Fruit fly (Drosophila melanogaster) whole organism, embryonic: ENCODE measurements around the gene IFT54.

Experiments
- Aef1 ChIP-seq: fragments of 200-800 bp; sonication (Bioruptor generic); IDR thresholded peaks from 3 replicates; pipeline ENCODE4 v1.3.6; 2022; ENCODE audit warnings: missing biosample characterization, missing genetic modification characterization
- B-H2 ChIP-seq: fragments of 200-800 bp; sonication (Bioruptor generic); optimal IDR thresholded peaks from 2 replicates; lab custom pipeline; 2018; ENCODE audit warnings: missing biosample characterization, mild to moderate bottlenecking, missing genetic modification characterization
- Blimp-1 ChIP-seq: fragments of 200-800 bp; sonication (Bioruptor generic); optimal IDR thresholded peaks from 3 replicates; lab custom pipeline; 2018; ENCODE audit warnings: missing biosample characterization, missing genetic modification characterization, mild to moderate bottlenecking, moderate library complexity, missing genetic modification reagents
- CG10654 ChIP-seq: fragments of 200-800 bp; sonication (Bioruptor generic); optimal IDR thresholded peaks from 2 replicates; lab custom pipeline; 2016; ENCODE audit warnings: missing biosample characterization, missing genetic modification characterization
- CG11247 ChIP-seq: fragments of 200-800 bp; sonication (Bioruptor generic); IDR thresholded peaks from 2 replicates; pipeline ENCODE4 v1.3.6; 2022; ENCODE audit warnings: missing biosample characterization, missing genetic modification characterization
- CG11456 ChIP-seq: fragments of 200-800 bp; sonication (Bioruptor generic); IDR thresholded peaks from 3 replicates; pipeline ENCODE4 v1.3.6; 2022; ENCODE audit warnings: missing biosample characterization, missing genetic modification characterization
- CG12071 ChIP-seq: fragments of 200-800 bp; sonication (Bioruptor generic); optimal IDR thresholded peaks from 3 replicates; lab custom pipeline; 2018; ENCODE audit warnings: missing biosample characterization, mild to moderate bottlenecking, missing genetic modification characterization
- CG13123 ChIP-seq: fragments of 200-800 bp; sonication (Bioruptor generic); optimal IDR thresholded peaks from 2 replicates; lab custom pipeline; 2016; ENCODE audit warnings: missing biosample characterization, missing genetic modification characterization
- CG14441 ChIP-seq: fragments of 200-800 bp; sonication (Bioruptor generic); IDR thresholded peaks from 2 replicates; pipeline ENCODE4 v1.3.6; 2022; ENCODE audit warnings: missing biosample characterization, missing genetic modification characterization
- CG15514 ChIP-seq: fragments of 200-800 bp; sonication (Bioruptor generic); optimal IDR thresholded peaks from 3 replicates; lab custom pipeline; 2017; ENCODE audit warnings: missing biosample characterization, missing genetic modification characterization, mild to moderate bottlenecking, moderate library complexity, missing genetic modification reagents
- CG16813 ChIP-seq: fragments of 200-800 bp; sonication (Bioruptor generic); IDR thresholded peaks from 3 replicates; pipeline ENCODE4 v1.3.6; 2022; ENCODE audit warnings: missing biosample characterization, missing genetic modification characterization; ENCODE audit not compliant: partially characterized antibody
- CG17829 ChIP-seq: fragments of 200-800 bp; optimal IDR thresholded peaks from 2 replicates; lab custom pipeline; 2019; ENCODE audit warnings: missing biosample characterization, mild to moderate bottlenecking, missing genetic modification characterization, moderate library complexity
- CG18011 ChIP-seq: fragments of 200-800 bp; sonication (Bioruptor generic); optimal IDR thresholded peaks from 2 replicates; lab custom pipeline; 2017; ENCODE audit warnings: missing biosample characterization, missing genetic modification characterization, mild to moderate bottlenecking, moderate library complexity, missing genotype
- CG2678 ChIP-seq: fragments of 200-800 bp; sonication (Bioruptor generic); optimal IDR thresholded peaks from 3 replicates; lab custom pipeline; 2019; ENCODE audit warnings: missing biosample characterization, mild to moderate bottlenecking, missing genetic modification characterization, moderate library complexity
- CG3838 ChIP-seq: fragments of 200-800 bp; sonication (Bioruptor generic); optimal IDR thresholded peaks from 3 replicates; lab custom pipeline; 2016; ENCODE audit warnings: missing biosample characterization, missing genetic modification characterization
- CG3847 ChIP-seq: fragments of 200-800 bp; sonication (Bioruptor generic); IDR thresholded peaks from 2 replicates; pipeline ENCODE4 v1.3.6; 2022; ENCODE audit warnings: missing biosample characterization, missing genetic modification characterization
- CG7556 ChIP-seq: fragments of 200-800 bp; sonication (Bioruptor generic); optimal IDR thresholded peaks from 2 replicates; lab custom pipeline; 2017; ENCODE audit warnings: missing biosample characterization, mild to moderate bottlenecking, missing genetic modification characterization
- CG8359 ChIP-seq: fragments of 200-800 bp; sonication (Bioruptor generic); optimal IDR thresholded peaks from 2 replicates; lab custom pipeline; 2017; ENCODE audit warnings: missing biosample characterization, mild to moderate bottlenecking, missing genetic modification characterization, borderline replicate concordance
- CG8765 ChIP-seq: fragments of 200-800 bp; sonication (Bioruptor generic); IDR thresholded peaks from 2 replicates; pipeline ENCODE4 v1.3.6; 2022; ENCODE audit warnings: missing biosample characterization, missing genetic modification characterization
- CTCF ChIP-seq: fragments of 200-800 bp; sonication (Bioruptor generic); optimal IDR thresholded peaks from 2 replicates; lab custom pipeline; 2017; ENCODE audit warnings: missing biosample characterization, mild to moderate bottlenecking, missing genetic modification characterization, moderate library complexity
- E2f1 ChIP-seq: fragments of 200-800 bp; sonication (Bioruptor generic); IDR thresholded peaks from 2 replicates; pipeline ENCODE4 v1.3.6; 2022; ENCODE audit warnings: missing biosample characterization, missing genetic modification characterization
- HmgZ ChIP-seq: fragments of 200-800 bp; sonication (Bioruptor generic); optimal IDR thresholded peaks from 2 replicates; lab custom pipeline; 2018; ENCODE audit warnings: missing biosample characterization, mild to moderate bottlenecking, missing genetic modification characterization
- Hmx ChIP-seq: fragments of 200-800 bp; sonication (Bioruptor generic); optimal IDR thresholded peaks from 2 replicates; lab custom pipeline; 2016; ENCODE audit warnings: missing biosample characterization, missing genetic modification characterization
- PHDP ChIP-seq: fragments of 200-800 bp; sonication (Bioruptor generic); optimal IDR thresholded peaks from 3 replicates; lab custom pipeline; 2018; ENCODE audit warnings: missing biosample characterization, mild to moderate bottlenecking, missing genetic modification characterization, moderate library complexity
- Pdp1 ChIP-seq, 2 experiments: fragments of 200-800 bp; sonication (Bioruptor generic); optimal IDR thresholded peaks; 3 replicates each; lab custom pipeline; 2016; ENCODE audit warnings: missing biosample characterization in 2 of 2, missing genetic modification characterization in 2 of 2, mild to moderate bottlenecking in 1 of 2, moderate library complexity in 1 of 2
- Taf1 ChIP-seq: fragments of 200-800 bp; sonication (Bioruptor generic); IDR thresholded peaks from 2 replicates; pipeline ENCODE4 v1.3.6; 2022; ENCODE audit warnings: missing biosample characterization, missing genetic modification characterization
- Xrp1 ChIP-seq: fragments of 200-800 bp; sonication (Bioruptor generic); IDR thresholded peaks from 2 replicates; pipeline ENCODE4 v1.3.6; 2022; ENCODE audit warnings: missing biosample characterization, missing genetic modification characterization
- YL-1 ChIP-seq: fragments of 200-800 bp; sonication (Bioruptor generic); optimal IDR thresholded peaks from 3 replicates; lab custom pipeline; 2017; ENCODE audit warnings: missing biosample characterization, mild to moderate bottlenecking, missing genetic modification characterization
- ab ChIP-seq: fragments of 200-800 bp; sonication (Bioruptor generic); optimal IDR thresholded peaks from 2 replicates; lab custom pipeline; 2016; ENCODE audit warnings: missing biosample characterization, missing genetic modification characterization
- ara ChIP-seq: fragments of 200-800 bp; sonication (Bioruptor generic); IDR thresholded peaks from 2 replicates; pipeline ENCODE4 v1.3.6; 2022; ENCODE audit warnings: missing biosample characterization, missing genetic modification characterization
- crc ChIP-seq: fragments of 200-800 bp; sonication (Bioruptor generic); optimal IDR thresholded peaks from 2 replicates; lab custom pipeline; 2016; ENCODE audit warnings: missing biosample characterization, missing genetic modification characterization
- crp ChIP-seq, 2 experiments: fragments of 200-800 bp; sonication (Bioruptor generic); optimal IDR thresholded peaks; 2 replicates in 1 of 2; 3 replicates in 1 of 2; lab custom pipeline; 2017; ENCODE audit warnings: missing biosample characterization in 2 of 2, missing genetic modification characterization in 2 of 2, mild to moderate bottlenecking in 1 of 2, moderate library complexity in 1 of 2
- danr ChIP-seq: fragments of 200-800 bp; sonication (Bioruptor generic); IDR thresholded peaks from 2 replicates; pipeline ENCODE4 v1.3.6; 2022; ENCODE audit warnings: missing biosample characterization, missing genetic modification characterization
- grn ChIP-seq: fragments of 200-800 bp; sonication (Bioruptor generic); optimal IDR thresholded peaks from 3 replicates; lab custom pipeline; 2017; ENCODE audit warnings: missing biosample characterization, missing genetic modification characterization
- gro ChIP-seq: fragments of 200-800 bp; sonication (Bioruptor generic); optimal IDR thresholded peaks from 2 replicates; lab custom pipeline; 2016; ENCODE audit warnings: missing biosample characterization, missing genetic modification characterization
- gt ChIP-seq: fragments of 200-800 bp; sonication (Bioruptor generic); IDR thresholded peaks from 2 replicates; pipeline ENCODE4 v1.3.6; 2022; ENCODE audit warnings: missing biosample characterization, missing genetic modification characterization
- hth ChIP-seq: fragments of >200 bp; optimal IDR thresholded peaks from 2 replicates; lab custom pipeline; 2017; ENCODE audit warnings: inconsistent platforms
- inv ChIP-seq: fragments of 200-800 bp; sonication (Bioruptor generic); IDR thresholded peaks from 2 replicates; pipeline ENCODE4 v1.3.6; 2022; ENCODE audit warnings: missing biosample characterization, missing genetic modification characterization; ENCODE audit not compliant: partially characterized antibody
- ken ChIP-seq: fragments of 200-800 bp; sonication (Bioruptor generic); IDR thresholded peaks from 3 replicates; pipeline ENCODE4 v1.3.6; 2022; ENCODE audit warnings: missing biosample characterization, missing genetic modification characterization
- lab ChIP-seq: fragments of 200-800 bp; sonication (Bioruptor generic); optimal IDR thresholded peaks from 3 replicates; lab custom pipeline; 2017; ENCODE audit warnings: missing biosample characterization, missing genetic modification characterization, mild to moderate bottlenecking, moderate library complexity, missing genetic modification reagents
- pho ChIP-seq: fragments of 200-800 bp; sonication (Bioruptor generic); optimal IDR thresholded peaks from 2 replicates; lab custom pipeline; 2016; ENCODE audit warnings: missing biosample characterization, missing genetic modification characterization
- phol ChIP-seq: fragments of 200-800 bp; sonication (Bioruptor generic); optimal IDR thresholded peaks from 3 replicates; lab custom pipeline; 2018; ENCODE audit warnings: missing biosample characterization, mild to moderate bottlenecking, missing genetic modification characterization, moderate library complexity
- row ChIP-seq: fragments of 200-800 bp; sonication (Bioruptor generic); IDR thresholded peaks from 3 replicates; pipeline ENCODE4 v1.3.6; 2022; ENCODE audit warnings: missing biosample characterization, missing genetic modification characterization
- run ChIP-seq: fragments of 200-800 bp; sonication (Bioruptor generic); optimal IDR thresholded peaks from 3 replicates; lab custom pipeline; 2018; ENCODE audit warnings: missing biosample characterization, mild to moderate bottlenecking, missing genetic modification characterization
- sd ChIP-seq: fragments of 200-800 bp; sonication (Bioruptor generic); optimal IDR thresholded peaks from 3 replicates; lab custom pipeline; 2018; ENCODE audit warnings: missing biosample characterization, mild to moderate bottlenecking, missing genetic modification characterization, moderate library complexity
- sima ChIP-seq: fragments of 200-800 bp; sonication (Bioruptor generic); optimal IDR thresholded peaks from 2 replicates; lab custom pipeline; 2016; ENCODE audit warnings: missing biosample characterization, missing genetic modification characterization
- ssp ChIP-seq: fragments of 200-800 bp; sonication (Bioruptor generic); IDR thresholded peaks from 2 replicates; pipeline ENCODE4 v1.3.6; 2022; ENCODE audit warnings: missing biosample characterization, missing genetic modification characterization
- ttk ChIP-seq: fragments of 200-800 bp; sonication (Bioruptor generic); IDR thresholded peaks from 2 replicates; pipeline ENCODE4 v2.1.2; 2022; ENCODE audit warnings: missing biosample characterization, missing genetic modification characterization
- tup ChIP-seq: fragments of 200-800 bp; sonication (Bioruptor generic); optimal IDR thresholded peaks from 2 replicates; lab custom pipeline; 2016; ENCODE audit warnings: missing biosample characterization, mild to moderate bottlenecking, missing genetic modification characterization, moderate library complexity
- zf30C ChIP-seq: fragments of 200-800 bp; sonication (Bioruptor generic); optimal IDR thresholded peaks from 3 replicates; lab custom pipeline; 2018; ENCODE audit warnings: missing biosample characterization, mild to moderate bottlenecking, missing genetic modification characterization

The IFT54 gene

dm6 chr3R:14346838-14347745 is 44.9 kb downstream of the IFT54 start (continued):
- TF ChIP-seq ttk (GFP tag; lab: Robert Waterston, UW) = no peak
- TF ChIP-seq CTCF (GFP tag; lab: Kevin White, UChicago) = peak; percentile 5
- peak; percentile 56; the same call in 2 of the 3 replicates for TF ChIP-seq row
- no peak for TF ChIP-seq crc (GFP tag; lab: Kevin White, UChicago)
- TF ChIP-seq grn (GFP tag; lab: Kevin White, UChicago) = no peak
- TF ChIP-seq CG13123 (GFP tag; lab: Kevin White, UChicago) = peak; percentile 8
- no peak for TF ChIP-seq gt
- 0 out of 3 replicates have a peak, but pooled peaks have one; percentile 49 for TF ChIP-seq CG11456 (GFP tag; lab: Robert Waterston, UW)
- TF ChIP-seq Aef1 (GFP tag; lab: Robert Waterston, UW) = peak; percentile 24; the same call in 1 of the 3 replicates
- TF ChIP-seq ara (GFP tag; lab: Robert Waterston, UW) = no peak
- peak; percentile 37 to 38 for TF ChIP-seq Pdp1 (GFP tag; optimal IDR thresholded peaks at IDR 0.05; lab: Kevin White, UChicago)
- TF ChIP-seq CG10654 (GFP tag; lab: Kevin White, UChicago) = peak; percentile 21
- TF ChIP-seq CG2678 (tag; lab: Kevin White, UChicago) = peak; percentile 77
- TF ChIP-seq hth = no peak
- peak; percentile 54 for TF ChIP-seq CG15514 (GFP tag; lab: Kevin White, UChicago)
- peak; percentile 40 for TF ChIP-seq CG18011
- TF ChIP-seq B-H2 (GFP tag; lab: Kevin White, UChicago) = no peak
- TF ChIP-seq pho (GFP tag; lab: Kevin White, UChicago) = no peak
- TF ChIP-seq zf30C (GFP tag; lab: Kevin White, UChicago) = no peak
- peak; percentile 15 for TF ChIP-seq HmgZ (tag; lab: Kevin White, UChicago)
- TF ChIP-seq tup (GFP tag; lab: Kevin White, UChicago) = no peak
- peak; percentile 64 for TF ChIP-seq PHDP (tag; lab: Kevin White, UChicago)
- TF ChIP-seq ab (GFP tag; lab: Kevin White, UChicago) = no peak
- TF ChIP-seq CG12071 (GFP tag; lab: Kevin White, UChicago) = no peak
- peak; percentile 66 for TF ChIP-seq phol (tag; lab: Kevin White, UChicago)
- peak; percentile 10 for TF ChIP-seq run (tag; lab: Kevin White, UChicago)
- TF ChIP-seq inv (GFP tag; lab: Robert Waterston, UW) = no peak
- TF ChIP-seq YL-1 = no peak
- TF ChIP-seq ken (GFP tag; lab: Robert Waterston, UW) = no peak
- TF ChIP-seq, all 482 proteins: peak for 215

dm6 chr3R:14348480-14348879 is 46.3 kb downstream of the IFT54 start:
- no peak for TF ChIP-seq CG12071 (GFP tag; lab: Kevin White, UChicago)
- TF ChIP-seq gro (GFP tag; lab: Kevin White, UChicago) = no peak
- no peak for TF ChIP-seq CG3847 (GFP tag; lab: Robert Waterston, UW)
- peak; percentile 40 for TF ChIP-seq sd (tag; lab: Kevin White, UChicago)
- 0 out of 2 replicates have a peak, but pooled peaks have one; percentile 7 for TF ChIP-seq Xrp1 (GFP tag; lab: Robert Waterston, UW)
- peak; percentile 51 for TF ChIP-seq lab (GFP tag; lab: Kevin White, UChicago)
- no peak for TF ChIP-seq CG16813 (GFP tag; lab: Robert Waterston, UW)
- TF ChIP-seq CG11247 (GFP tag; lab: Robert Waterston, UW) = no peak
- TF ChIP-seq CG8359 (GFP tag; lab: Kevin White, UChicago) = no peak
- no peak for TF ChIP-seq E2f1 (GFP tag; lab: Robert Waterston, UW)
- no peak for TF ChIP-seq danr (GFP tag; lab: Robert Waterston, UW)
- TF ChIP-seq Blimp-1 (GFP tag; lab: Kevin White, UChicago) = no peak
- TF ChIP-seq CG7556 (GFP tag; lab: Kevin White, UChicago) = peak; percentile 57
- no peak for TF ChIP-seq CG14441 (GFP tag; lab: Robert Waterston, UW)
- no peak for TF ChIP-seq ssp (GFP tag; lab: Robert Waterston, UW)
- TF ChIP-seq Taf1 (GFP tag; lab: Robert Waterston, UW) = no peak
- no peak for TF ChIP-seq CG8765 (GFP tag; lab: Robert Waterston, UW)
- no peak for TF ChIP-seq Hmx (GFP tag; lab: Kevin White, UChicago)
- no peak for TF ChIP-seq CG3838 (GFP tag; lab: Kevin White, UChicago)
- TF ChIP-seq crp (GFP tag; optimal IDR thresholded peaks at IDR 0.05; lab: Kevin White, UChicago) = no peak
- no peak for TF ChIP-seq CG17829 (tag; lab: Kevin White, UChicago)
- TF ChIP-seq sima = no peak
